Fruit fly (Drosophila melanogaster): Measurements from ENCODE around the gene kel.

The kel gene

dm6 chr2L:18151134-18151825 is 13.4 kb upstream of the kel start (continued):
- peak; percentile 39 for TF ChIP-seq Hr4 (GFP tag; optimal IDR thresholded peaks at IDR 0.05)
- TF ChIP-seq Eip93F (GFP tag; optimal IDR thresholded peaks at IDR 0.05), result no peak
- TF ChIP-seq fd59A (GFP tag; optimal IDR thresholded peaks at IDR 0.05), result peak; percentile 51
- peak; percentile 26 to 52 for TF ChIP-seq salr (GFP tag; optimal IDR thresholded peaks at IDR 0.05)
- no peak for TF ChIP-seq net (GFP tag; optimal IDR thresholded peaks at IDR 0.05)
- TF ChIP-seq ss (GFP tag; optimal IDR thresholded peaks at IDR 0.05), result peak; percentile 4 to 48
- no peak for TF ChIP-seq CG7368 (GFP tag; optimal IDR thresholded peaks at IDR 0.05)
- peak; percentile 79 for TF ChIP-seq CG6163 (GFP tag; IDR thresholded peaks at IDR 0.05)
- TF ChIP-seq Hr39 (GFP tag; optimal IDR thresholded peaks at IDR 0.05), result peak; percentile 84
- peak; percentile 87 for TF ChIP-seq Eip78C (GFP tag)
- peak; percentile 46; the same call in 1 of the 3 replicates for TF ChIP-seq CG8119 (GFP tag; IDR thresholded peaks at IDR 0.05)
- TF ChIP-seq CG32006 (GFP tag; optimal IDR thresholded peaks at IDR 0.05), result peak; percentile 81
- peak; percentile 63 for TF ChIP-seq Eip75B (GFP tag; optimal IDR thresholded peaks at IDR 0.05)
- TF ChIP-seq Ets96B (tag; optimal IDR thresholded peaks at IDR 0.05), result peak; percentile 3
- TF ChIP-seq dac (GFP tag; optimal IDR thresholded peaks at IDR 0.05), result peak; percentile 37
- TF ChIP-seq cyc (GFP tag; optimal IDR thresholded peaks at IDR 0.05), result peak; percentile 70
- no peak for TF ChIP-seq Blimp-1 (GFP tag; optimal IDR thresholded peaks at IDR 0.05)
- TF ChIP-seq Sox15 (GFP tag; optimal IDR thresholded peaks at IDR 0.05), result peak; percentile 28
- no peak for TF ChIP-seq fkh (GFP tag; optimal IDR thresholded peaks at IDR 0.05)
- peak; percentile 64 for TF ChIP-seq topi (GFP tag; optimal IDR thresholded peaks at IDR 0.05)
- TF ChIP-seq CG11762 (GFP tag; optimal IDR thresholded peaks at IDR 0.05; ENCODE audit: insufficient read depth), result peak; percentile 23
- TF ChIP-seq Smox (GFP tag; optimal IDR thresholded peaks at IDR 0.05), result peak; percentile 48
- TF ChIP-seq CG16779 (tag; optimal IDR thresholded peaks at IDR 0.05), result no peak

DNA sequence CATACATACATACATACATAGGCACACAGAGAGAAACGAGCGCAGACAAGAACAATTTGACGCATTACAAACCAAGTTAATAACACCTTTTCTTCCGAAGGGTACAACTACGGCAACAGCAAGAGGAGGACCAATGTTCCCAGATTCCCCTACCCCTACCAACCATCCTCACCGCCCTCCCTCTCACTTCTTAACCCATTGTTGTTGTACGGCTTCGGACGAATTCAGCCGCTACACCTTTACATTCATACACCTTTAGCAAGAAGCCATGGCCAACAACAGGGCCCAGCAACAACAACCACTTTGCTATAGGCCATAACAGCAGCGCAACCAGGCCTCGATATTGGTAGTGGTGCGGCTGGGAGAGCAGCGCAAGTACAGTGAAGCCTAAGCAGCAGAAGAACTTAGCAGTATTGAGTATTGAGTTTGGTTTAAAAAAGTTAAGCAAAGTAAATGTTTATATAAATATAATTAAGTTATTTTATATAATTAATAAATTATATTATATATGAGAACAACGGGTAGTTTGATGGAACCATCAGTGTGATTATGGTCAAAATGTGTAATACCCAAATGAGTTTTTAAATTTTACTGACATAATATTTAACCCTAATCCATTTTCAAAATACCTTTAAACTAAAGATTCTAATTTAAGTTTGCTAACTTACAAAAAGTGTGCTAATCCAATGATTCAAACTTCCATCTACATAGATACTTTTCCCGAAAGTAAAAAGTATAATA is 12.7 kb upstream of the kel start:
- TF ChIP-seq topi (GFP tag; optimal IDR thresholded peaks at IDR 0.05), result peak; percentile 38
- no peak for TF ChIP-seq CG32006 (GFP tag; optimal IDR thresholded peaks at IDR 0.05)
- peak; percentile 36 for TF ChIP-seq Hr39 (GFP tag; optimal IDR thresholded peaks at IDR 0.05)
- no peak for TF ChIP-seq CG4318 (GFP tag; optimal IDR thresholded peaks at IDR 0.05)
- peak; percentile 64 for TF ChIP-seq CG3919 (GFP tag; optimal IDR thresholded peaks at IDR 0.05)
- TF ChIP-seq CG1621 (tag; optimal IDR thresholded peaks at IDR 0.05), result peak; percentile 60
- peak; percentile 44 for TF ChIP-seq Sox102F (GFP tag; optimal IDR thresholded peaks at IDR 0.05)
- peak; percentile 57 for TF ChIP-seq cyc (GFP tag; optimal IDR thresholded peaks at IDR 0.05)
- TF ChIP-seq Eip75B (GFP tag; optimal IDR thresholded peaks at IDR 0.05), result peak; percentile 54
- TF ChIP-seq CG16779 (tag; optimal IDR thresholded peaks at IDR 0.05), result no peak
- TF ChIP-seq lz (GFP tag; optimal IDR thresholded peaks at IDR 0.05), result no peak
- no peak for TF ChIP-seq net (GFP tag; optimal IDR thresholded peaks at IDR 0.05)
- TF ChIP-seq Hr4 (GFP tag; optimal IDR thresholded peaks at IDR 0.05), result peak; percentile 43
- peak; percentile 53 for TF ChIP-seq Lpt (GFP tag; optimal IDR thresholded peaks at IDR 0.05)
- peak; percentile 70 for TF ChIP-seq eg (GFP tag; IDR thresholded peaks at IDR 0.05)
- TF ChIP-seq ss (GFP tag; optimal IDR thresholded peaks at IDR 0.05), result peak; percentile 8 to 23
- TF ChIP-seq CG6276 (GFP tag; optimal IDR thresholded peaks at IDR 0.05), result no peak
- TF ChIP-seq CG10669 (GFP tag; optimal IDR thresholded peaks at IDR 0.05), result peak; percentile 28
- peak; percentile 67 for TF ChIP-seq CG6163 (GFP tag; IDR thresholded peaks at IDR 0.05)
- peak; percentile 15 for TF ChIP-seq Eip93F (GFP tag; optimal IDR thresholded peaks at IDR 0.05)
- TF ChIP-seq Ets21C (GFP tag; optimal IDR thresholded peaks at IDR 0.05), result peak; percentile 28
- TF ChIP-seq CG8319 (GFP tag; optimal IDR thresholded peaks at IDR 0.05), result no peak
- TF ChIP-seq CG11902 (GFP tag; optimal IDR thresholded peaks at IDR 0.05), result peak; percentile 9
- peak; percentile 5 for TF ChIP-seq vri (GFP tag; optimal IDR thresholded peaks at IDR 0.05)
- TF ChIP-seq Blimp-1 (GFP tag; optimal IDR thresholded peaks at IDR 0.05), result no peak
- TF ChIP-seq Hr38 (GFP tag; optimal IDR thresholded peaks at IDR 0.05), result no peak
- peak; percentile 42; the same call in 1 of the 3 replicates for TF ChIP-seq CG8119 (GFP tag; IDR thresholded peaks at IDR 0.05)
- TF ChIP-seq CG10631 (GFP tag; optimal IDR thresholded peaks at IDR 0.05), result peak; percentile 3
- no peak for TF ChIP-seq Ets96B (tag; optimal IDR thresholded peaks at IDR 0.05)
- peak; percentile 14 for TF ChIP-seq Sox15 (GFP tag; optimal IDR thresholded peaks at IDR 0.05)
- peak; percentile 22 for TF ChIP-seq pdm3 (GFP tag; optimal IDR thresholded peaks at IDR 0.05)
- peak; percentile 60 for TF ChIP-seq CG7368 (GFP tag; optimal IDR thresholded peaks at IDR 0.05)
- TF ChIP-seq CG9139 (GFP tag; optimal IDR thresholded peaks at IDR 0.05), result no peak
- peak; percentile 45 for TF ChIP-seq CG31627 (GFP tag; optimal IDR thresholded peaks at IDR 0.05)
- TF ChIP-seq dsx (GFP tag; optimal IDR thresholded peaks at IDR 0.05; ENCODE audit: poor library complexity, severe bottlenecking), result peak; percentile 62
- TF ChIP-seq CG6792 (GFP tag; optimal IDR thresholded peaks at IDR 0.05), result peak; percentile 28
- peak in 1 of 2 experiments; percentile 34 for TF ChIP-seq salr (GFP tag; optimal IDR thresholded peaks at IDR 0.05)
- TF ChIP-seq CG8632 (GFP tag; optimal IDR thresholded peaks at IDR 0.05), result peak; percentile 17
